Worm (Caenorhabditis elegans) whole organism, early embryonic: ENCODE data around the gene cyp-33E1.

Source experiments
- F13C5.2 ChIP-seq: sonication (generic microtip); optimal IDR thresholded peaks from 2 replicates; lab custom pipeline; 2017; ENCODE audit warnings: mild to moderate bottlenecking, missing genetic modification characterization, inconsistent platforms, missing compliant biosample characterization
- aly-1 ChIP-seq: sonication (generic microtip); optimal IDR thresholded peaks from 2 replicates; lab custom pipeline; 2016; ENCODE audit warnings: missing genetic modification characterization, missing compliant biosample characterization
- ama-1 ChIP-seq: fragments of 150-350 bp; optimal IDR thresholded peaks from 2 replicates; lab custom pipeline; 2014
- ceh-36 ChIP-seq: sonication (generic microtip); optimal IDR thresholded peaks from 2 replicates; lab custom pipeline; 2016; ENCODE audit warnings: missing genetic modification characterization, inconsistent platforms, missing compliant biosample characterization
- ets-7 ChIP-seq: sonication (generic microtip); optimal IDR thresholded peaks from 2 replicates; lab custom pipeline; 2016; ENCODE audit warnings: missing genotype, missing genetic modification characterization, missing compliant biosample characterization
- flt-1 ChIP-seq: fragments of 200-800 bp; sonication (Bioruptor generic); IDR thresholded peaks from 2 replicates; pipeline ENCODE4 v1.3.6; 2022; ENCODE audit warnings: missing genetic modification characterization, missing compliant biosample characterization
- hmg-4 ChIP-seq: fragments of 200-800 bp; sonication (Bioruptor generic); optimal IDR thresholded peaks from 2 replicates; lab custom pipeline; 2018; ENCODE audit warnings: mild to moderate bottlenecking, missing genetic modification characterization, missing compliant biosample characterization
- hnd-1 ChIP-seq: sonication (generic microtip); optimal IDR thresholded peaks from 2 replicates; lab custom pipeline; 2016; ENCODE audit warnings: missing genetic modification characterization, missing compliant biosample characterization
- scrt-1 ChIP-seq: fragments of 200-800 bp; sonication (Bioruptor generic); IDR thresholded peaks from 2 replicates; pipeline ENCODE4 v1.3.6; 2022; ENCODE audit warnings: missing genetic modification characterization, missing compliant biosample characterization
- sea-1 ChIP-seq: fragments of 200-800 bp; sonication (Bioruptor generic); conservative IDR thresholded peaks from 2 replicates; pipeline ENCODE4 v1.3.6; 2022; ENCODE audit warnings: missing genetic modification characterization, missing compliant biosample characterization
- tbx-11 ChIP-seq: fragments of 200-800 bp; sonication (Bioruptor generic); IDR thresholded peaks from 2 replicates; pipeline ENCODE4 v1.3.6; 2022; ENCODE audit warnings: missing genetic modification characterization, missing compliant biosample characterization

DNA sequence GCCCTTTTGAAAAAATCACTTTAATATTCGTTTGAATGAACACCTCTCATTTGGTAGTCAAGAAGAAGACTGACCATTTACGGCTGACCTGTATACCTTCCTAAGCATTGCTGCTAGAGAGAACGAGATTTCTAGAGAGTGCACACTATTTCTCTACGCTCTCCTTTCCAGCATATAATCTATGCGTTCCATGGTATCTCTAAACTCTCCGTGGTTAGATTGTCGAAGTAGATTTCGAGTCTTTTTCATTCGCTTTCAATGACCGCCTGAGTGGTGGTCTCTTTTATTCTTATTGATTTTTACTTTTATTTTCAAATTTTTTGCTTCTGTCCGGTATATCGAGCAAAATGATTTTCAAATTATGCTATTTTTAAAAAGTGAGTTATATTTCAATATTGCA lies 50.9 kb downstream of the cyp-33E1 start:
- no peak for TF ChIP-seq hmg-4 (GFP tag; lab: Kevin White, UChicago)
- no peak for TF ChIP-seq aly-1 (tag; lab: Kevin White, UChicago)
- no peak for TF ChIP-seq ama-1 (lab: Kevin White, UChicago)
- no peak for TF ChIP-seq hnd-1 (tag; lab: Kevin White, UChicago)
- no peak for TF ChIP-seq flt-1 (GFP tag; lab: Robert Waterston, UW)
- TF ChIP-seq scrt-1 (GFP tag; lab: Robert Waterston, UW): no peak
- TF ChIP-seq ets-7 (tag; lab: Kevin White, UChicago): no peak
- TF ChIP-seq tbx-11 (GFP tag; lab: Robert Waterston, UW): no peak
- no peak for TF ChIP-seq F13C5.2 (tag; lab: Kevin White, UChicago)
- TF ChIP-seq sea-1 (GFP tag; lab: Robert Waterston, UW): no peak
- no peak for TF ChIP-seq ceh-36
